Worm (Caenorhabditis elegans) whole organism, L2 larva: ENCODE measurements around the gene C18A3.7.

Experiments used
- sma-9 ChIP-seq, 2 experiments: fragments of 150-350 bp in 1 of 2; sonication (generic microtip) in 1 of 2; optimal IDR thresholded peaks; 2 replicates each; lab custom pipeline; 2014 to 2016; ENCODE audit warnings: missing genetic modification characterization in 2 of 2, mild to moderate bottlenecking in 1 of 2, missing biosample characterization in 1 of 2, missing compliant biosample characterization in 1 of 2, missing genetic modification reagents in 1 of 2, moderate library complexity in 1 of 2
- unc-62 ChIP-seq: fragments of 150-350 bp; optimal IDR thresholded peaks from 2 replicates; lab custom pipeline; 2014; ENCODE audit warnings: missing biosample characterization, missing genetic modification reagents, missing genetic modification characterization

DNA sequence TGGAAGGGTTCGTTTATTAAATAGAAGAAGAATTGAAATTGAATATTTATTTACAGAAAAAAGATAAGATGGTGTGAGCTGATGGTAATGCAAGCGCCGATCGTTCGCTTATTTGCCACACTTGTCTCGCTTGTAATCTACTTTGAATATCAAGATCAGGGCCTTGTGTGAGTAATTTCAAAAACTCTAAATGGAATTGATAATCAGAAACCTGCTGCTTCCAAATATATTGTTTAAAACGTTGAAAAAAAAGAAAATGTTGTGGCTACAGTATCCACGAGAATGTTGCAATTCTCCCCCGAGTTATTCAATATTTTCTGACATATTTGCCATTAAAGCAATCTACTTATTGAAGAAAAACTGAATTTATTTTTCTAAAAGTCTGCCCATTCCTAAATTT is 19.4 kb downstream of the C18A3.7 start:
- TF ChIP-seq sma-9 (GFP tag; optimal IDR thresholded peaks at IDR 0.05; lab: Kevin White, UChicago) (no peak), sma-9 (tag; optimal IDR thresholded peaks at IDR 0.05; lab: Kevin White, UChicago) (no peak), unc-62 (GFP tag; lab: Kevin White, UChicago) (no peak)
